Worm (Caenorhabditis elegans) whole organism, midembryonic: ENCODE measurements around the gene myo-2.

Source experiments
- flt-1 ChIP-seq: fragments of 200-800 bp; sonication (Bioruptor generic); IDR thresholded peaks from 2 replicates; pipeline ENCODE4 v1.3.6; 2022; ENCODE audit warnings: missing genetic modification characterization, missing compliant biosample characterization
- klf-2 ChIP-seq: fragments of 200-800 bp; sonication (Bioruptor generic); conservative IDR thresholded peaks from 2 replicates; pipeline ENCODE4 v1.3.6; 2022; ENCODE audit warnings: missing genetic modification reagents, missing genetic modification characterization, missing compliant biosample characterization
- ztf-23 ChIP-seq: fragments of 200-800 bp; sonication (Bioruptor generic); IDR thresholded peaks from 2 replicates; pipeline ENCODE4 v1.3.6; 2022; ENCODE audit warnings: missing genetic modification reagents, missing genetic modification characterization, missing compliant biosample characterization
- ztf-29 ChIP-seq: fragments of 200-800 bp; sonication (Bioruptor generic); IDR thresholded peaks from 2 replicates; pipeline ENCODE4 v1.3.6; 2022; ENCODE audit warnings: missing genetic modification reagents, missing genetic modification characterization, missing compliant biosample characterization

DNA sequence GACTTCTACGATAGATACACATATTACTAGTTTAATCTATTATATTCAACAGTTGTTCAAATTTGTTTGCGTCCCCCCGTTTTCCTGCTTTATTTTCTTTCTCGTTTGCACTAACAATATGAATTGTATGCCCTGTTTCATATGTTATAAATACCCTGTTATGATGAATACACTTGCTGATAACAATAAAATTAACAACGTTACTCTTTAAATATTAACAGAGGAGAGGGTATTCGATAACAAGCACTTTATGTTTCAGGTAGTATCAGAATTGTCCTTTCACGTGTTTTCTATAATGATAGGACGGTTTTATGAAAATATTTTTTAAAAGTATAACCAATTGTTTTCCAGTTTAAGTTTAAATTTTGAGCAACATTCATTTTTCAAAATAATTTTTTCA is 10.6 kb downstream of the myo-2 start:
- no peak for TF ChIP-seq ztf-29 (GFP tag; lab: Robert Waterston, UW)
- TF ChIP-seq flt-1 (GFP tag; lab: Robert Waterston, UW): no peak
- TF ChIP-seq ztf-23 (GFP tag; lab: Robert Waterston, UW): no peak
- no peak for TF ChIP-seq klf-2 (GFP tag; lab: Robert Waterston, UW)
